Worm (Caenorhabditis elegans): ENCODE results near the gene srw-83.

DNA sequence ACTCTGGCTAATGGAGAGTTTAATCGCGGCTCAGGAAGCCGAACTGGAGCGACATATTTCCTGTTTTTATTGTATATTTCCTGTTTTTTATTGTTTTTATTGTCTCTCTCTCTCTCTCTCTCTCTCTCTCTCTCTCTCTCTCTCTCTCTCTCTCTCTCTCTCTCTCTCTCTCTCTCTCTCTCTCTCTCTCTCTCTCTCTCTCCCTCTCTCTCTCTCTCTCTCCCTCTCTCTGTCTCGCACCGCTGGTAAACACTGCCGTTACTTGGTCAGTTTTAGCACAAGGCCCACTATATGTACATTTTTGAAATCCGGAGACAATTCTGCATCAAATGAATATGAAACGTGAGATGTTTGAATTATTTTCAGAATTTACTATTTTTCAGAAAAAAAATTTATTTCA lies 4.4 kb downstream of the srw-83 start:
- TF ChIP-seq dao-5 (tag; optimal IDR thresholded peaks at IDR 0.05) (no peak), him-1 (tag; optimal IDR thresholded peaks at IDR 0.05) (no peak)
